Worm (Caenorhabditis elegans) whole organism, early embryonic: Measurements from ENCODE around the gene bath-15.

Experiments used
- B0310.2 ChIP-seq: sonication (generic microtip); optimal IDR thresholded peaks from 2 replicates; lab custom pipeline; 2016; ENCODE audit warnings: mild to moderate bottlenecking, missing genetic modification characterization, missing compliant biosample characterization
- aly-1 ChIP-seq: sonication (generic microtip); optimal IDR thresholded peaks from 2 replicates; lab custom pipeline; 2016; ENCODE audit warnings: missing genetic modification characterization, missing compliant biosample characterization
- ama-1 ChIP-seq: fragments of 150-350 bp; optimal IDR thresholded peaks from 2 replicates; lab custom pipeline; 2014
- ceh-13 ChIP-seq: fragments of 200-800 bp; sonication (Bioruptor generic); optimal IDR thresholded peaks from 2 replicates; lab custom pipeline; 2018; ENCODE audit warnings: mild to moderate bottlenecking, missing genetic modification characterization, missing compliant biosample characterization
- ets-7 ChIP-seq: sonication (generic microtip); optimal IDR thresholded peaks from 2 replicates; lab custom pipeline; 2016; ENCODE audit warnings: missing genotype, missing genetic modification characterization, missing compliant biosample characterization
- flt-1 ChIP-seq: fragments of 200-800 bp; sonication (Bioruptor generic); IDR thresholded peaks from 2 replicates; pipeline ENCODE4 v1.3.6; 2022; ENCODE audit warnings: missing genetic modification characterization, missing compliant biosample characterization
- hmbx-1 ChIP-seq: sonication (generic microtip); optimal IDR thresholded peaks from 2 replicates; lab custom pipeline; 2016; ENCODE audit warnings: mild to moderate bottlenecking, missing genetic modification characterization, missing compliant biosample characterization
- hmg-4 ChIP-seq: fragments of 200-800 bp; sonication (Bioruptor generic); optimal IDR thresholded peaks from 2 replicates; lab custom pipeline; 2018; ENCODE audit warnings: mild to moderate bottlenecking, missing genetic modification characterization, missing compliant biosample characterization
- pes-1 ChIP-seq: fragments of 200-800 bp; sonication (Bioruptor generic); IDR thresholded peaks from 2 replicates; pipeline ENCODE4 v1.3.6; 2022; ENCODE audit warnings: missing genetic modification reagents, missing genetic modification characterization, missing compliant biosample characterization
- scrt-1 ChIP-seq: fragments of 200-800 bp; sonication (Bioruptor generic); IDR thresholded peaks from 2 replicates; pipeline ENCODE4 v1.3.6; 2022; ENCODE audit warnings: missing genetic modification characterization, missing compliant biosample characterization
- sea-1 ChIP-seq: fragments of 200-800 bp; sonication (Bioruptor generic); conservative IDR thresholded peaks from 2 replicates; pipeline ENCODE4 v1.3.6; 2022; ENCODE audit warnings: missing genetic modification characterization, missing compliant biosample characterization
- tbx-11 ChIP-seq: fragments of 200-800 bp; sonication (Bioruptor generic); IDR thresholded peaks from 2 replicates; pipeline ENCODE4 v1.3.6; 2022; ENCODE audit warnings: missing genetic modification characterization, missing compliant biosample characterization
- tbx-37 ChIP-seq: fragments of 200-800 bp; sonication (Bioruptor generic); conservative IDR thresholded peaks from 2 replicates; pipeline ENCODE4 v1.3.6; 2022; ENCODE audit warnings: missing genetic modification reagents, missing genetic modification characterization, missing compliant biosample characterization
- tra-4 ChIP-seq: sonication (generic microtip); optimal IDR thresholded peaks from 2 replicates; lab custom pipeline; 2017; ENCODE audit warnings: missing genetic modification characterization, missing compliant biosample characterization

DNA sequence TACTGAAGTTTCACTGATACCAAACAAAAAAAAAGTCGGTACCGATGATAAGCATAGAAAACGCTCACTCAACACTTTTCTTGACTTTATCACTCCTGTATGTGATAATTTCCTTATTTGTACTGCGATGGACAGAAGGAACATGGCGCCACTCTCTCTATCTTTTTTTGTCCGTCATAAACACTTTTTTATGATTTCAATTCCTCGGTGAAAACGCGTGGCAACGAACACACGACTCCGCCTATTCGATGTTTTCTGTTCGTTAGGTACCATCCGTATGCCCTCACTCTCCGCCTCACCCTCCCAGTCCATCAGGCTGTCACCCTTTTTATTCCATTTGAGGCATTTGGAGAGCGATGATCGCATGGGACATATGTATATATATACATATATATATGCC is 45.5 kb downstream of the bath-15 start:
- no peak for TF ChIP-seq ama-1 (lab: Kevin White, UChicago)
- TF ChIP-seq ceh-13 (GFP tag; lab: Kevin White, UChicago) = no peak
- no peak for TF ChIP-seq ets-7 (tag; lab: Kevin White, UChicago)
- TF ChIP-seq sea-1 (GFP tag; lab: Robert Waterston, UW) = no peak
- TF ChIP-seq hmbx-1 (tag; lab: Kevin White, UChicago) = no peak
- no peak for TF ChIP-seq pes-1 (GFP tag; lab: Robert Waterston, UW)
- no peak for TF ChIP-seq flt-1 (GFP tag; lab: Robert Waterston, UW)
- no peak for TF ChIP-seq aly-1 (tag; lab: Kevin White, UChicago)
- no peak for TF ChIP-seq B0310.2
- TF ChIP-seq hmg-4 = peak; percentile 1
- no peak for TF ChIP-seq tbx-11
- no peak for TF ChIP-seq tra-4 (tag; lab: Kevin White, UChicago)
- TF ChIP-seq tbx-37 (GFP tag; lab: Robert Waterston, UW) = no peak
- TF ChIP-seq scrt-1 (GFP tag; lab: Robert Waterston, UW) = no peak
